Fruit fly (Drosophila melanogaster) whole organism, embryonic: Measurements from ENCODE around the gene IRSp53.

ENCODE experiments used
- Asciz ChIP-seq: fragments of 200-800 bp; sonication (Bioruptor generic); optimal IDR thresholded peaks from 2 replicates; lab custom pipeline; 2017; ENCODE audit warnings: missing biosample characterization, mild to moderate bottlenecking, missing genetic modification characterization, missing genetic modification reagents
- B-H1 ChIP-seq: fragments of 200-800 bp; sonication (Bioruptor generic); IDR thresholded peaks from 3 replicates; pipeline ENCODE4 v1.3.6; 2022; ENCODE audit warnings: missing biosample characterization, missing genetic modification characterization
- BtbVII ChIP-seq: fragments of 200-800 bp; sonication (Bioruptor generic); optimal IDR thresholded peaks from 3 replicates; lab custom pipeline; 2017; ENCODE audit warnings: missing biosample characterization, mild to moderate bottlenecking, missing genetic modification characterization
- CG12659 ChIP-seq: fragments of 200-800 bp; sonication (Bioruptor generic); optimal IDR thresholded peaks from 3 replicates; lab custom pipeline; 2017; ENCODE audit warnings: mild to moderate bottlenecking, missing biosample characterization, missing genetic modification reagents, missing genetic modification characterization
- CG1647 ChIP-seq: fragments of 200-800 bp; sonication (Bioruptor generic); optimal IDR thresholded peaks from 3 replicates; lab custom pipeline; 2016; ENCODE audit warnings: missing biosample characterization, missing genetic modification characterization
- CG16813 ChIP-seq: fragments of 200-800 bp; sonication (Bioruptor generic); IDR thresholded peaks from 3 replicates; pipeline ENCODE4 v1.3.6; 2022; ENCODE audit warnings: missing biosample characterization, missing genetic modification characterization; ENCODE audit not compliant: partially characterized antibody
- CG17359 ChIP-seq: fragments of 200-800 bp; sonication (Bioruptor generic); optimal IDR thresholded peaks from 3 replicates; lab custom pipeline; 2018; ENCODE audit warnings: missing biosample characterization, mild to moderate bottlenecking, missing genetic modification characterization, moderate library complexity
- CG17361 ChIP-seq: fragments of 200-800 bp; sonication (Bioruptor generic); IDR thresholded peaks from 3 replicates; pipeline ENCODE4 v1.3.6; 2022; ENCODE audit warnings: missing biosample characterization, missing genetic modification characterization
- CG2116 ChIP-seq: fragments of 200-800 bp; sonication (Bioruptor generic); optimal IDR thresholded peaks from 3 replicates; lab custom pipeline; 2018; ENCODE audit warnings: missing biosample characterization, mild to moderate bottlenecking, missing genetic modification characterization
- CG2120 ChIP-seq: fragments of 200-800 bp; sonication (Bioruptor generic); optimal IDR thresholded peaks from 3 replicates; lab custom pipeline; 2016; ENCODE audit warnings: missing biosample characterization, missing genetic modification characterization
- CG34224 ChIP-seq: fragments of 200-800 bp; sonication (Bioruptor generic); IDR thresholded peaks from 3 replicates; pipeline ENCODE4 v1.3.6; 2022; ENCODE audit warnings: missing biosample characterization, missing genetic modification characterization; ENCODE audit not compliant: partially characterized antibody
- CG34376 ChIP-seq: fragments of 200-800 bp; sonication (Bioruptor generic); optimal IDR thresholded peaks from 2 replicates; lab custom pipeline; 2018; ENCODE audit warnings: missing biosample characterization, mild to moderate bottlenecking, missing genetic modification characterization
- CG4360 ChIP-seq: fragments of 200-800 bp; sonication (Bioruptor generic); IDR thresholded peaks from 2 replicates; pipeline ENCODE4 v1.3.6; 2022; ENCODE audit warnings: missing biosample characterization, missing genetic modification characterization
- CG9797 ChIP-seq: fragments of 200-800 bp; sonication (Bioruptor generic); optimal IDR thresholded peaks from 3 replicates; lab custom pipeline; 2018; ENCODE audit warnings: missing biosample characterization, mild to moderate bottlenecking, missing genetic modification characterization
- Dek ChIP-seq: fragments of 200-800 bp; sonication (Bioruptor generic); optimal IDR thresholded peaks from 3 replicates; lab custom pipeline; 2019; ENCODE audit warnings: missing biosample characterization, mild to moderate bottlenecking, missing genetic modification characterization, moderate library complexity
- Doc3 ChIP-seq: fragments of 200-800 bp; sonication (Bioruptor generic); IDR thresholded peaks from 3 replicates; pipeline ENCODE4 v1.3.6; 2022; ENCODE audit warnings: missing biosample characterization, missing genetic modification characterization; ENCODE audit not compliant: partially characterized antibody
- Dp ChIP-seq: fragments of 200-800 bp; sonication (Bioruptor generic); optimal IDR thresholded peaks from 2 replicates; lab custom pipeline; 2018; ENCODE audit warnings: missing biosample characterization, mild to moderate bottlenecking, missing genetic modification characterization, moderate library complexity
- Drgx ChIP-seq: fragments of 200-800 bp; sonication (Bioruptor generic); IDR thresholded peaks from 2 replicates; pipeline ENCODE4 v1.3.6; 2022; ENCODE audit warnings: missing biosample characterization, missing genetic modification characterization
- E2f2 ChIP-seq: fragments of 200-800 bp; sonication (Bioruptor generic); IDR thresholded peaks from 2 replicates; pipeline ENCODE4 v1.3.6; 2022; ENCODE audit warnings: missing biosample characterization, missing genetic modification characterization
- Elba2 ChIP-seq: fragments of 200-800 bp; sonication (Bioruptor generic); optimal IDR thresholded peaks from 3 replicates; lab custom pipeline; 2016; ENCODE audit warnings: missing biosample characterization, missing genetic modification characterization
- Gsc ChIP-seq: fragments of 200-800 bp; sonication (Bioruptor generic); IDR thresholded peaks from 2 replicates; pipeline ENCODE4 v1.3.6; 2022; ENCODE audit warnings: missing biosample characterization, missing genetic modification characterization
- HLH4C ChIP-seq: fragments of 200-800 bp; sonication (Bioruptor generic); IDR thresholded peaks from 3 replicates; pipeline ENCODE4 v1.3.6; 2022; ENCODE audit warnings: missing biosample characterization, missing genetic modification characterization; ENCODE audit not compliant: partially characterized antibody
- HLH54F ChIP-seq: fragments of 200-800 bp; sonication (Bioruptor generic); optimal IDR thresholded peaks from 3 replicates; lab custom pipeline; 2016; ENCODE audit warnings: missing biosample characterization, missing genetic modification characterization
- Hand ChIP-seq: fragments of 200-800 bp; sonication (Bioruptor generic); optimal IDR thresholded peaks from 2 replicates; lab custom pipeline; 2017; ENCODE audit warnings: mild to moderate bottlenecking, missing biosample characterization, missing genetic modification reagents, missing genetic modification characterization
- HmgZ ChIP-seq: fragments of 200-800 bp; sonication (Bioruptor generic); optimal IDR thresholded peaks from 2 replicates; lab custom pipeline; 2018; ENCODE audit warnings: missing biosample characterization, mild to moderate bottlenecking, missing genetic modification characterization
- NfI ChIP-seq: fragments of 200-800 bp; sonication (Bioruptor generic); optimal IDR thresholded peaks from 3 replicates; lab custom pipeline; 2018; ENCODE audit warnings: missing biosample characterization, mild to moderate bottlenecking, missing genetic modification characterization, moderate library complexity
- ato ChIP-seq: fragments of 200-800 bp; sonication (Bioruptor generic); IDR thresholded peaks from 2 replicates; pipeline ENCODE4 v1.3.6; 2022; ENCODE audit warnings: missing biosample characterization, missing genetic modification characterization; ENCODE audit not compliant: partially characterized antibody
- bsh ChIP-seq, 2 experiments: fragments of 200-800 bp; sonication (Bioruptor generic); optimal IDR thresholded peaks; 2 replicates each; lab custom pipeline; 2017 to 2018; ENCODE audit warnings: mild to moderate bottlenecking in 2 of 2, missing biosample characterization in 2 of 2, missing genetic modification characterization in 2 of 2, moderate library complexity in 1 of 2
- chinmo ChIP-seq: fragments of 200-800 bp; sonication (Bioruptor generic); IDR thresholded peaks from 4 replicates; pipeline ENCODE4 v1.3.6; 2022; ENCODE audit warnings: missing biosample characterization, missing genetic modification characterization; ENCODE audit not compliant: partially characterized antibody
- cwo ChIP-seq: fragments of 200-800 bp; sonication (Bioruptor generic); optimal IDR thresholded peaks from 3 replicates; lab custom pipeline; 2017; ENCODE audit warnings: missing biosample characterization, missing genetic modification characterization, mild to moderate bottlenecking, moderate library complexity, missing genetic modification reagents
- ems ChIP-seq: fragments of 200-800 bp; sonication (Bioruptor generic); optimal IDR thresholded peaks from 3 replicates; lab custom pipeline; 2016; ENCODE audit warnings: missing biosample characterization, missing genetic modification characterization
- exex ChIP-seq: fragments of 200-800 bp; sonication (Bioruptor generic); optimal IDR thresholded peaks from 4 replicates; lab custom pipeline; 2018; ENCODE audit warnings: missing biosample characterization, mild to moderate bottlenecking, missing genetic modification characterization, moderate library complexity
- gce ChIP-seq: fragments of 200-800 bp; sonication (Bioruptor generic); IDR thresholded peaks from 3 replicates; pipeline ENCODE4 v1.3.6; 2022; ENCODE audit warnings: missing biosample characterization, missing genetic modification characterization
- gcm ChIP-seq: fragments of 200-800 bp; sonication (Bioruptor generic); optimal IDR thresholded peaks from 2 replicates; lab custom pipeline; 2019; ENCODE audit warnings: missing biosample characterization, mild to moderate bottlenecking, missing genetic modification characterization, moderate library complexity
- grau ChIP-seq: fragments of 200-800 bp; optimal IDR thresholded peaks from 3 replicates; lab custom pipeline; 2019; ENCODE audit warnings: missing biosample characterization, mild to moderate bottlenecking, missing genetic modification characterization, moderate library complexity
- hb ChIP-seq: fragments of 200-800 bp; sonication (Bioruptor generic); IDR thresholded peaks from 3 replicates; pipeline ENCODE4 v1.3.6; 2022; ENCODE audit warnings: missing biosample characterization, missing genetic modification characterization; ENCODE audit not compliant: partially characterized antibody
- jumu ChIP-seq: fragments of 200-800 bp; sonication (Bioruptor generic); optimal IDR thresholded peaks from 3 replicates; lab custom pipeline; 2016; ENCODE audit warnings: missing biosample characterization, missing genetic modification characterization
- lab ChIP-seq: fragments of 200-800 bp; sonication (Bioruptor generic); optimal IDR thresholded peaks from 3 replicates; lab custom pipeline; 2017; ENCODE audit warnings: missing biosample characterization, missing genetic modification characterization, mild to moderate bottlenecking, moderate library complexity, missing genetic modification reagents
- nau ChIP-seq: fragments of 200-800 bp; sonication (Bioruptor generic); optimal IDR thresholded peaks from 3 replicates; lab custom pipeline; 2017; ENCODE audit warnings: missing biosample characterization, mild to moderate bottlenecking, missing genetic modification characterization, missing genetic modification reagents
- prd ChIP-seq, 3 experiments: fragments of >200 bp in 2 of 3; fragments of 200-800 bp in 1 of 3; sonication (Bioruptor generic) in 1 of 3; optimal IDR thresholded peaks in 2 of 3; IDR thresholded peaks in 1 of 3; 2 replicates in 2 of 3; 3 replicates in 1 of 3; pipeline versions ENCODE4 v1.3.6 to Lab custom; 2017 to 2022; ENCODE audit warnings: missing biosample characterization in 1 of 3, missing genetic modification characterization in 1 of 3
- pzg ChIP-seq: fragments of 200-800 bp; sonication (Bioruptor generic); optimal IDR thresholded peaks from 3 replicates; lab custom pipeline; 2018; ENCODE audit warnings: missing biosample characterization, mild to moderate bottlenecking, missing genetic modification characterization, moderate library complexity
- rib ChIP-seq: fragments of 200-800 bp; sonication (Bioruptor generic); IDR thresholded peaks from 2 replicates; pipeline ENCODE4 v1.3.6; 2022; ENCODE audit warnings: missing biosample characterization, missing genetic modification characterization
- sens ChIP-seq: fragments of 200-800 bp; sonication (Bioruptor generic); peaks from one replicate; lab custom pipeline; 2016; ENCODE audit warnings: missing biosample characterization, missing genetic modification characterization
- so ChIP-seq: fragments of 200-800 bp; sonication (Bioruptor generic); IDR thresholded peaks from 3 replicates; pipeline ENCODE4 v1.3.6; 2022; ENCODE audit warnings: missing biosample characterization, missing genetic modification characterization
- sqz ChIP-seq: fragments of 200-800 bp; sonication (Bioruptor generic); optimal IDR thresholded peaks from 3 replicates; lab custom pipeline; 2018; ENCODE audit warnings: missing biosample characterization, mild to moderate bottlenecking, missing genetic modification characterization
- yki ChIP-seq: fragments of >200 bp; optimal IDR thresholded peaks from 3 replicates; lab custom pipeline; 2018
- zfh2 ChIP-seq: fragments of 200-800 bp; sonication (Bioruptor generic); optimal IDR thresholded peaks from 2 replicates; lab custom pipeline; 2016; ENCODE audit warnings: missing biosample characterization, missing genetic modification characterization

Gene IRSp53

dm6 chr3L:11096195-11096908 is 39.5 kb upstream of the IRSp53 start, which contains the start of the genes CG46439, Iyd and CG33947:
CG46439 (minus strand) TSS chr3L:11096245.
Iyd (minus strand) TSS chr3L:11096245.
CG33947 (plus strand) TSS chr3L:11096496.
- TF ChIP-seq CG16813 (GFP tag; lab: Robert Waterston, UW), result 0 out of 3 replicates have a peak, but pooled peaks have one; percentile 16
- peak; percentile 26 for TF ChIP-seq CG2120 (GFP tag; lab: Kevin White, UChicago)
- TF ChIP-seq pzg, result peak; percentile 37
- TF ChIP-seq BtbVII, result peak; percentile 20
- peak; percentile 67 for TF ChIP-seq Dp (GFP tag; lab: Kevin White, UChicago)
- 0 out of 2 replicates have a peak, but pooled peaks have one; percentile 26 for TF ChIP-seq rib
- 0 out of 4 replicates have a peak, but pooled peaks have one; percentile 76 for TF ChIP-seq chinmo (GFP tag; lab: Robert Waterston, UW)
- TF ChIP-seq CG17359, result peak; percentile 14
- TF ChIP-seq Asciz (GFP tag; lab: Kevin White, UChicago), result peak; percentile 9
- peak; percentile 56; the same call in 2 of the 3 replicates for TF ChIP-seq CG34224 (GFP tag; lab: Robert Waterston, UW)
- no peak for TF ChIP-seq prd (optimal IDR thresholded peaks at IDR 0.05; lab: Kevin White, UChicago)
- TF ChIP-seq prd (GFP tag; IDR thresholded peaks at IDR 0.05; lab: Robert Waterston, UW), result no peak
- no peak for TF ChIP-seq B-H1 (GFP tag; lab: Robert Waterston, UW)
- no peak for TF ChIP-seq jumu (GFP tag; lab: Kevin White, UChicago)
- peak; percentile 71 for TF ChIP-seq Drgx (GFP tag; lab: Robert Waterston, UW)
- TF ChIP-seq Gsc (GFP tag; lab: Robert Waterston, UW), result no peak
- peak; percentile 82 for TF ChIP-seq sens
- TF ChIP-seq lab (GFP tag; lab: Kevin White, UChicago), result peak; percentile 35
- peak; percentile 32 for TF ChIP-seq exex (tag; lab: Kevin White, UChicago)
- TF ChIP-seq NfI, result peak; percentile 26
- peak; percentile 41 for TF ChIP-seq CG34376 (GFP tag; lab: Kevin White, UChicago)
- TF ChIP-seq CG1647 (GFP tag; lab: Kevin White, UChicago), result no peak
- TF ChIP-seq Dek, result peak; percentile 10
- peak; percentile 0 for TF ChIP-seq HLH54F (GFP tag; lab: Kevin White, UChicago)
- peak; percentile 28 for TF ChIP-seq cwo (GFP tag; lab: Kevin White, UChicago)
- peak; percentile 54 for TF ChIP-seq gcm
- peak; percentile 22 for TF ChIP-seq zfh2 (GFP tag; lab: Kevin White, UChicago)
- TF ChIP-seq ems (GFP tag; lab: Kevin White, UChicago), result peak; percentile 9
- TF ChIP-seq E2f2 (GFP tag; lab: Robert Waterston, UW), result peak; percentile 45
- peak; percentile 24 for TF ChIP-seq Elba2 (GFP tag; lab: Kevin White, UChicago)
- TF ChIP-seq yki (lab: Kevin White, UChicago), result peak; percentile 52
- TF ChIP-seq CG9797 (GFP tag; lab: Kevin White, UChicago), result peak; percentile 32
- peak; percentile 37 for TF ChIP-seq CG2116 (GFP tag; lab: Kevin White, UChicago)
- TF ChIP-seq so (GFP tag; lab: Robert Waterston, UW), result peak; percentile 40; the same call in 1 of the 3 replicates
- peak; percentile 58 for TF ChIP-seq Hand (GFP tag; lab: Kevin White, UChicago)
- peak; percentile 38; the same call in 1 of the 2 replicates for TF ChIP-seq CG4360
- TF ChIP-seq CG17361 (GFP tag; lab: Robert Waterston, UW), result 0 out of 3 replicates have a peak, but pooled peaks have one; percentile 17
- TF ChIP-seq sqz (GFP tag; lab: Kevin White, UChicago), result peak; percentile 60
- TF ChIP-seq HLH4C (GFP tag; lab: Robert Waterston, UW), result no peak
- TF ChIP-seq CG12659 (GFP tag; lab: Kevin White, UChicago), result peak; percentile 46
- peak; percentile 2 for TF ChIP-seq grau (tag; lab: Kevin White, UChicago)
- TF ChIP-seq HmgZ, result peak; percentile 13
- 0 out of 2 replicates have a peak, but pooled peaks have one; percentile 28 for TF ChIP-seq ato (GFP tag; lab: Robert Waterston, UW)
- peak in 1 of 2 experiments; percentile 77 for TF ChIP-seq bsh (GFP tag; optimal IDR thresholded peaks at IDR 0.05; lab: Kevin White, UChicago)
- no peak for TF ChIP-seq hb (GFP tag; lab: Robert Waterston, UW)
- TF ChIP-seq gce (GFP tag; lab: Robert Waterston, UW), result 0 out of 3 replicates have a peak, but pooled peaks have one; percentile 41
- peak; percentile 59 for TF ChIP-seq nau (GFP tag; lab: Kevin White, UChicago)
- 0 out of 3 replicates have a peak, but pooled peaks have one; percentile 31 for TF ChIP-seq Doc3 (GFP tag; lab: Robert Waterston, UW)
